Worm (Caenorhabditis elegans) whole organism, midembryonic: ENCODE measurements around the gene usp-33.

Source experiments
- T22C8.4 ChIP-seq: fragments of 200-800 bp; sonication (Bioruptor generic); IDR thresholded peaks from 2 replicates; pipeline ENCODE4 v1.3.6; 2022; ENCODE audit warnings: missing genetic modification characterization, missing compliant biosample characterization
- cog-1 ChIP-seq: sonication (generic microtip); optimal IDR thresholded peaks from 2 replicates; lab custom pipeline; 2016; ENCODE audit warnings: missing genetic modification characterization, missing compliant biosample characterization
- flt-1 ChIP-seq: fragments of 200-800 bp; sonication (Bioruptor generic); IDR thresholded peaks from 2 replicates; pipeline ENCODE4 v1.3.6; 2022; ENCODE audit warnings: missing genetic modification characterization, missing compliant biosample characterization
- klf-2 ChIP-seq: fragments of 200-800 bp; sonication (Bioruptor generic); conservative IDR thresholded peaks from 2 replicates; pipeline ENCODE4 v1.3.6; 2022; ENCODE audit warnings: missing genetic modification reagents, missing genetic modification characterization, missing compliant biosample characterization
- med-1 ChIP-seq: sonication (generic microtip); optimal IDR thresholded peaks from 2 replicates; lab custom pipeline; 2017; ENCODE audit warnings: missing genetic modification characterization, mild to moderate bottlenecking, missing compliant biosample characterization, antibody characterized with exemption, missing genetic modification reagents; ENCODE audit not compliant: insufficient read depth
- ref-1 ChIP-seq: fragments of 200-800 bp; sonication (Bioruptor generic); conservative IDR thresholded peaks from 2 replicates; pipeline ENCODE4 v1.3.6; 2022; ENCODE audit warnings: missing genetic modification reagents, missing genetic modification characterization, missing compliant biosample characterization
- tab-1 ChIP-seq: fragments of 200-800 bp; sonication (Bioruptor generic); IDR thresholded peaks from 2 replicates; pipeline ENCODE4 v1.3.6; 2022; ENCODE audit warnings: missing genetic modification characterization, missing compliant biosample characterization
- ztf-23 ChIP-seq: fragments of 200-800 bp; sonication (Bioruptor generic); IDR thresholded peaks from 2 replicates; pipeline ENCODE4 v1.3.6; 2022; ENCODE audit warnings: missing genetic modification reagents, missing genetic modification characterization, missing compliant biosample characterization
- ztf-29 ChIP-seq: fragments of 200-800 bp; sonication (Bioruptor generic); IDR thresholded peaks from 2 replicates; pipeline ENCODE4 v1.3.6; 2022; ENCODE audit warnings: missing genetic modification reagents, missing genetic modification characterization, missing compliant biosample characterization

The usp-33 gene

ce11 chrX:15585144-15585543 lies 6.0 kb upstream of the usp-33 start:
- no peak for TF ChIP-seq ztf-29 (GFP tag; lab: Robert Waterston, UW)
- TF ChIP-seq ztf-23 (GFP tag; lab: Robert Waterston, UW): no peak
- TF ChIP-seq T22C8.4 (GFP tag; lab: Robert Waterston, UW): no peak

DNA sequence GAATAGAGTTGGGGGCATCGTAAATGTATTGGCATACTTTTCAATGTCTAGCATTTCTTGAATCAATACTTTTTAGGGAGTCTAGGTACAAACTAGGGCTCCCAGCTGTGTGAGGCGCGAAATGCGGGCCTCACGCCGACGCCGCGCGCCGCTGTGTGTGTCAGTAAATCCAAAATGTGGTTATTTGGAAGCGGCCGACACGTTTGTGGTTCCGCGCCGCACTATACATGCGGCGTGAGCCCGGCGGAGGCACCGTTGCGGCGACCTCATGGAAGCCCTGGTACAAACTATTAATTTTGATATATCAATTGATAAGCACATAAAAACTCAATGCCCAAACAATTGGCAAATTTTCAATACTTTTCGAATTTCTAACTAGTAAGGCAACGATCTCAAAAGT lies 5.0 kb upstream of the usp-33 start:
- TF ChIP-seq cog-1 (tag; lab: Kevin White, UChicago): no peak
- TF ChIP-seq ztf-29 (GFP tag; lab: Robert Waterston, UW): no peak
- TF ChIP-seq flt-1 (GFP tag; lab: Robert Waterston, UW): no peak
- TF ChIP-seq med-1: no peak
- TF ChIP-seq klf-2 (GFP tag; lab: Robert Waterston, UW): no peak
- no peak for TF ChIP-seq ref-1
- TF ChIP-seq T22C8.4 (GFP tag; lab: Robert Waterston, UW): no peak
- no peak for TF ChIP-seq ztf-23 (GFP tag; lab: Robert Waterston, UW)
- TF ChIP-seq tab-1 (GFP tag; lab: Robert Waterston, UW): no peak

DNA sequence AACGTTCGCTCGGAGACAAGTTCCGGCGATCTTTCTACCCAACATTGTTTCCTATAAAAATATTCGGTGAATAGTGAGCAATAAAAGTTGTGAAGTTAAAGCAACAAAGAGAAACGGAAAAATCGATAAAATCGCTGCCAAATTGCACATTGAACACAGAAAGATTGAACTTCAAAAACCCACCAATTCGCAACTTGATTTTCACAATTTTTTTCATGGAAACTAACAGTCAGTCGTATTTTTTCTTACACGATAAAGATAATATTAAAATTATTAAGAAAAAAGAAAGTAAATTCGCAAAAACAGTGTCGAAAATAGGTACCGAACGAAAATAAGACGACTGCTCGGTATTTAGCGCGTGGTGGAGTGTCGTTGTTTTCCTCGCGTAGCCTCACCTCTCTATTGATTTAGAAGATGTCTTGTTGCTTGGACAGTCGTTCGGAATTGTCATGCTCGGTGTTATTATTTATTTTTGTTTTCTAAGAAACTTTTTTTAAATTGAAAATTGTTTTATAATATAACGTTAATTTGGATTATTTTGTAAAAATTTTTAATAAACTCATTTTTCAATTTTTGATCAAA lies 730 bp upstream of the usp-33 start, which contains the start of gene gas-1:
gas-1 (minus strand) TSS at position 51 of the 582 bp plus-strand sequence.
- TF ChIP-seq ztf-29 (GFP tag; lab: Robert Waterston, UW) (no peak), klf-2 (GFP tag; lab: Robert Waterston, UW) (no peak), T22C8.4 (GFP tag; lab: Robert Waterston, UW) (no peak), ref-1 (no peak), flt-1 (GFP tag; lab: Robert Waterston, UW) (no peak), ztf-23 (GFP tag; lab: Robert Waterston, UW) (no peak), med-1 (no peak), cog-1 (tag; lab: Kevin White, UChicago) (no peak)

DNA sequence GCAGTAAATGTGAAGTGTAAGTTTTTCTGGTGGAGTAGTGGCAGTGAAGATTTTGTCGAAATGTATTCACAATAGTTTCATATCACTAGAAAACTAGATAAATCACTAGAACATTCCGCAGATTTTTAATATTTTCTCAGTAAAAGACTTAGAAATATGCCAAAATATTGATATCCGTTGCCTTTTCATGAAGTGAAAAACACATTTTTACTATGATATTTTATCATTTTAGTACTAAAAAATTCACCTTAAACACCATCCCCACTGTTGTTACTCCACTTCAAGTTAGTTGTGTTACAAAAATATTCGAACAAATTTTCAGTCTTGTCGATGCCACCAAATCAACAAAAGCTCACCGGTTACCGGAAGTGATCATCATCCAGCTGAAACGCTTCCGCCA lies 2.2 kb downstream of the usp-33 start:
- TF ChIP-seq cog-1 (tag; lab: Kevin White, UChicago) (no peak), tab-1 (GFP tag; lab: Robert Waterston, UW) (no peak), ref-1 (no peak), ztf-29 (GFP tag; lab: Robert Waterston, UW) (no peak), T22C8.4 (GFP tag; lab: Robert Waterston, UW) (no peak), ztf-23 (GFP tag; lab: Robert Waterston, UW) (no peak), med-1 (no peak), flt-1 (GFP tag; lab: Robert Waterston, UW) (no peak), klf-2 (GFP tag; lab: Robert Waterston, UW) (no peak)

ce11 chrX:15594019-15594418 lies 2.9 kb downstream of the usp-33 start:
- no peak for TF ChIP-seq ztf-29 (GFP tag; lab: Robert Waterston, UW)
- TF ChIP-seq med-1: no peak
- no peak for TF ChIP-seq flt-1 (GFP tag; lab: Robert Waterston, UW)
- TF ChIP-seq ztf-23 (GFP tag; lab: Robert Waterston, UW): no peak
- TF ChIP-seq T22C8.4 (GFP tag; lab: Robert Waterston, UW): no peak
- TF ChIP-seq cog-1 (tag; lab: Kevin White, UChicago): no peak
- no peak for TF ChIP-seq klf-2 (GFP tag; lab: Robert Waterston, UW)
- no peak for TF ChIP-seq tab-1 (GFP tag; lab: Robert Waterston, UW)
- TF ChIP-seq ref-1: no peak

DNA sequence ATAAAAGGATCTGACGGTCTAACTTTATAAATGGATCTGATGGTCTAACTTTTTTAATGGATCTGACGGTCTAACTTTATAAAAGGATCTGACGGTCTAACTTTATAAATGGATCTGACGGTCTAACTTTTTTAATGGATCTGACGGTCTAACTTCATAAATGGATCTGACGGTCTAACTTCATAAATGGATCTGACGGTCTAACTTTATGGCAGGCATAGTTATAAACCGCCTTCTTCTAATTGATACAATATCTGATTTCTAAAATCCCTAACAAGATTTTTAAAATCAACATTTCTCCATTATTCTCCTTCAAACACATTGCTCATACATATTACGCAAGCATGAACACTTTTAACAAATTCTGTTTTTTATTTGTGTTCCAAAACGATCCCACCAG lies 5.9 kb downstream of the usp-33 start, which contains the start of gene K09A9.8:
K09A9.8 (minus strand) TSS at position 101 of the 400 bp plus-strand sequence.
- TF ChIP-seq tab-1 (GFP tag; lab: Robert Waterston, UW): no peak

DNA sequence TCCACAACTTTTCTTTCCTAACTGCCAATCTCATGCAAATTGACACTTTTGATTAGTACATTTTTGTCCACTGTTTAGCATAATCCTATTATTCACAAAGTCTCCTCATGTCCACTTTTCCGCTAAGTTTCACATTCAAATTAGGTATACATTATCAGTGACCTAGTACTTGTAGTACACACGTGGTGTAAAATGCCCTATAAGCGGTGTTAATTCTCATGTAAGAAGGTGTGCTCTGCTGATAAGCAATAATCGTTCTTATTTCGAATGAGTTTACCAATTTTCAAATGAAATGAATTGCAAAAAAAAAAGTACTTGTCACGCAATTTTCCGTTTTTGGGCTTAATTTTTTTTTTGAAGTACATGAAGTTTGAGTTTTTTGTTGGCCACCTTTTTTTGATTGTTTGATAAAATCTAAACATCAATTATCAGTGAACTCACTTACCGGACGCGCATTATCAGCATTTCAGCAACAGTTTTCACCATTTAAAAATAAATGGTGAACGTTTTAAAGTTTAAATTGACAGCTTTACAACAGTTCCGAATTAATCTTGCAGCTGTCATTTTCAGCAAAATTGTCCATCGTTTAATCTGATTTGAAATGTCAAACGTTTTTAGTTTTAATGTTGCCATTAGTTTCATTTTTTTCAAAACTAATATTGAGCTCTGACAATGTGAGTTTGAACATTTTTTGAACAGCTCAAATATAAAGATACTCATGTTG lies 7.7 kb downstream of the usp-33 start:
- TF ChIP-seq ztf-29 (GFP tag; lab: Robert Waterston, UW): no peak
- TF ChIP-seq cog-1 (tag; lab: Kevin White, UChicago): no peak
- TF ChIP-seq klf-2 (GFP tag; lab: Robert Waterston, UW): no peak
- TF ChIP-seq med-1: no peak
- TF ChIP-seq flt-1 (GFP tag; lab: Robert Waterston, UW): no peak
- TF ChIP-seq T22C8.4 (GFP tag; lab: Robert Waterston, UW): no peak
- TF ChIP-seq ztf-23 (GFP tag; lab: Robert Waterston, UW): no peak
- TF ChIP-seq ref-1: no peak
- TF ChIP-seq tab-1 (GFP tag; lab: Robert Waterston, UW): no peak

DNA sequence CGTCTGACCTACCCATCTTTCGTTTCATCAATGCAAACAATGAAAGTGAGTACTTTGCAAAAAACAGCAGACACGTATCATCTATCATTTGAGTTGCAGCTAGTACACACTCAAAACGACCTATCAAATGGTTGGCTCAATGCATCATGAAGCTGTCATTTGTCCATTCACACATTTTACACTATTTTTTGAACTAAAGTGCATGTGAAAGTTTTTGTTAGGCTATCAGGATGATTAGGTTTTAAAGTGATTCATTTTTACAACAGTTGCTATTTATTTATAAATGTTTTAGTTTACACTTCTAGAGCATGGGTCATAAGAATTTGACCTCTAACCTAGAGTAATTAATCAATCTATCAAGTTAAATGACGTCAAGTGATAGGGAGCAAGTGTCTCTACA lies 8.8 kb downstream of the usp-33 start:
- no peak for TF ChIP-seq cog-1 (tag; lab: Kevin White, UChicago)
- TF ChIP-seq ztf-23 (GFP tag; lab: Robert Waterston, UW): no peak
- TF ChIP-seq med-1: no peak
- no peak for TF ChIP-seq tab-1 (GFP tag; lab: Robert Waterston, UW)
- TF ChIP-seq T22C8.4 (GFP tag; lab: Robert Waterston, UW): no peak
- no peak for TF ChIP-seq klf-2 (GFP tag; lab: Robert Waterston, UW)
- TF ChIP-seq flt-1 (GFP tag; lab: Robert Waterston, UW): no peak
- no peak for TF ChIP-seq ref-1
- TF ChIP-seq ztf-29 (GFP tag; lab: Robert Waterston, UW): no peak

DNA sequence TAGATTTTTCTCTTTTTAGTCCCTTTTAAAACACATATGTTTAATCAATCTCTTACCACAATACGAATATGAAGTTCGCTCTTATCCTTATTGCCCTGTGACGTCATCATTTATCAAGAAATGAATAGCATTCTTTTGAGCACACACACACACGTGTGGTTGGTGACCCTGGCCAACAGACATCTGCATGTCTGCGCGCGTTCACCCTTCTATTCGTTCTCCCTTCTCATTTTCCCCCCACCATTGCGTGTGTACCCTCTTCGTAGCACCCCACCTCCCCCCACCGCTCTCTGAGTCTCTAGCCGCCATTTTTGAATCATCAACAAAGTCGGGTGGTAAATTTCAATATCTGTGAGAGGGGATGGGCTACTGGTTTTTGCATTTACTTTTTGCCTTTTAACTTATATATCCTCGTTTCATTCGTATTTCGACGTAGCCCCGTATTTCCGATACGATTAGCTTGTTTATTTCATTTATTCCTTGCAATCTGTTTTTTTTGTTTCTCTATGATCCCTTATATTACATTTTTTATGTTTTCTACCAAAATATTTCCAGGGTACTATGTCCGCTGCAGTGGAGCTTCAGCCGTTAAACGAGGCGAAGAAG lies 9.4 kb downstream of the usp-33 start, which contains the start of gene ent-2:
ent-2 (plus strand) TSS at position 556 of the 606 bp plus-strand sequence.
- TF ChIP-seq T22C8.4 (GFP tag; lab: Robert Waterston, UW) (no peak), ztf-23 (GFP tag; lab: Robert Waterston, UW) (peak; percentile 99), med-1 (no peak), ref-1 (no peak), ztf-29 (GFP tag; lab: Robert Waterston, UW) (no peak), cog-1 (tag; lab: Kevin White, UChicago) (no peak)
